Worm (Caenorhabditis elegans): ENCODE results near the gene clec-149.

DNA sequence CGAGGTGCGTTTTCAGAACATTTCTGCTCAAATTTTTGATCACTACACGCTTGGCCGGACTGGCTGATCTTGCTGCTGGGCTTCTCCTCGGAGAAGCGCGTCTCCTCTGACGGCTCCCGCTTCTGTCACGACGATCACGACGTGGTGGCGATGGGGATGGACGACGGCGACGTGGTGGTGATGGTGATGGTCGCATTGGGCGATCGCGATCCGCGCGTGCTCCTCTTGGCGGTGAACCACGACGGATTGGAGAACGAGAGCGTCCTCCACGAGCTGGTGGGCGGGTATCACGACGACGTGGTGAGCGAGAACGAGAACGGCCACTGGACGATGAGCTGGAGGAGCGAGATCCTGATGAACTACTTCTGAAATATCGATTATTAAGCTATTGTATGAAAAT lies 30.4 kb downstream of the clec-149 start:
- TF ChIP-seq hlh-30 (tag; optimal IDR thresholded peaks at IDR 0.05; ENCODE audit: insufficient read depth) (no peak), rnt-1 (tag; optimal IDR thresholded peaks at IDR 0.05) (no peak), elt-2 (tag; optimal IDR thresholded peaks at IDR 0.05) (no peak), fkh-10 (GFP tag; optimal IDR thresholded peaks at IDR 0.05) (no peak), ceh-24 (tag; optimal IDR thresholded peaks at IDR 0.05) (no peak), ama-1 (optimal IDR thresholded peaks at IDR 0.05) (no peak), syd-9 (tag; optimal IDR thresholded peaks at IDR 0.05) (no peak)

Data from whole organism, late embryonic.